Fruit fly (Drosophila melanogaster): ENCODE data around the gene JhI-21.
A peak's percentile ranks its signal among the peaks of the same experiment; 100 is the strongest.

The JhI-21 gene

DNA sequence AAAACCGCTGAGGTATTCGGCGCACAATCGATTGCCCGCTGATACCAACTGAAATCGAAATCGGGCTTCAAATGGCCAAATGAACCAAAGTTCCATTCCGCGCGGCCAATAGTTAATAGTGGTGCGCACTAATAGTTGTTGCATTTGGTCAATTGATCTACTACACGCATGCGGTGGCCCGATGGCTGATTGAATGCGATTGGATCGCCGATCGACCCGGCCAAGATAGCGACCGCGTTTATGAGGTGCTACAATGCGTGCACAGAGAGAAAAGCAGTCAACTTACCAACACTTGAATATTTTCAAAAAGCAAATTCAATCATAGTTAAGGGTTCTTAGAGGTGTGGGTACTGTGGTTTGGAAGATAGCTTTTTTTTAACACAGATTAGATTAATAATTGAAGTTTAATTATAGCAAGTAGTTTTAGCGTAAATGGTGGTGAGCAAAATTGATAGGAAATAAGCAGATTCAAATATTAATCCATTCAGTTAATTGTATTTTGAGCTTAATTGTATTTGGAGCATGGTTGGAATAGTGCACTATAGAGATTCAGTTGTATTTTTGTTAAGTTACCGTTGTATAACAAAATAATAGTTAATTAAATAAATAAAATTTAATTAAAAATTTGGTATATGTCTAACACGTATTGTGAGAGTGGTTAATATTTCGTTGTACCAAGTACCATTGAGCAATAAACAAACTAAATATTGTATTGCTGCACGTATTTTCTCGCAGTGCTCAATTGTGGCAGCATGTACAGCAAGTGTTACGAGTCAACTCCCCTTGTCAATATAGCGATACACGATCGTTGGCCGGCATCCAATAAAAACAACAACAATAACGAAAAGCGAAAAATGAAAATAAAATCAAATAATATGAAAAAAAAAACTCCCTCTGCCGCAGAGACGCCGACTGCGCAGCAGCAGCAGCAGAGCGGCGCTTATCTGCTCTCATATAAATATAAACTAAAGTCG, 29.1 kb downstream of the JhI-21 start (continued):
- TF ChIP-seq Ets65A (GFP tag): peak; percentile 95
- no peak for TF ChIP-seq CG15696 (tag; optimal IDR thresholded peaks at IDR 0.05)
- no peak for TF ChIP-seq maf-S (GFP tag; optimal IDR thresholded peaks at IDR 0.05)
- peak; percentile 53 for TF ChIP-seq odd (GFP tag; optimal IDR thresholded peaks at IDR 0.05)
- peak; percentile 1 for TF ChIP-seq CG13894 (tag; optimal IDR thresholded peaks at IDR 0.05)
- peak in 1 of 3 experiments; percentile 75 for TF ChIP-seq lola (GFP tag; optimal IDR thresholded peaks at IDR 0.05)
- TF ChIP-seq tap (tag; optimal IDR thresholded peaks at IDR 0.05): no peak
- TF ChIP-seq CG6272 (GFP tag; IDR thresholded peaks at IDR 0.05): peak; percentile 24; the same call in 1 of the 2 replicates
- peak; percentile 47 for TF ChIP-seq unpg (GFP tag; optimal IDR thresholded peaks at IDR 0.05)
- TF ChIP-seq CG1529 (GFP tag; optimal IDR thresholded peaks at IDR 0.05): peak; percentile 27
- TF ChIP-seq sens (GFP tag): peak; percentile 68
- TF ChIP-seq CG6683 (GFP tag; optimal IDR thresholded peaks at IDR 0.05): no peak
- TF ChIP-seq HLHmδ (GFP tag; optimal IDR thresholded peaks at IDR 0.05): no peak
- no peak for TF ChIP-seq CG12942 (GFP tag; optimal IDR thresholded peaks at IDR 0.05)
- TF ChIP-seq crc (GFP tag; optimal IDR thresholded peaks at IDR 0.05): no peak
- no peak; the same call in 1 of the 2 replicates for TF ChIP-seq unc-4 (GFP tag; IDR thresholded peaks at IDR 0.05; ENCODE audit: partially characterized antibody)
- TF ChIP-seq Xbp1 (GFP tag; optimal IDR thresholded peaks at IDR 0.05): peak; percentile 61
- peak; percentile 31 for TF ChIP-seq CHES-1-like (GFP tag; optimal IDR thresholded peaks at IDR 0.05)
- TF ChIP-seq CG10366 (GFP tag; IDR thresholded peaks at IDR 0.05): peak; percentile 25; the same call in 1 of the 2 replicates
- no peak for TF ChIP-seq nau (GFP tag; optimal IDR thresholded peaks at IDR 0.05)
- peak; percentile 3 for TF ChIP-seq Asciz (GFP tag; optimal IDR thresholded peaks at IDR 0.05)
- no peak for TF ChIP-seq otp (GFP tag; IDR thresholded peaks at IDR 0.05)
- TF ChIP-seq Sox100B (GFP tag; optimal IDR thresholded peaks at IDR 0.05): peak; percentile 78
- TF ChIP-seq CG8089 (GFP tag; optimal IDR thresholded peaks at IDR 0.05): no peak
- TF ChIP-seq Nf-YB (GFP tag; optimal IDR thresholded peaks at IDR 0.05): peak; percentile 44
- TF ChIP-seq CG16863 (GFP tag; optimal IDR thresholded peaks at IDR 0.05): peak; percentile 15
- no peak for TF ChIP-seq fru (optimal IDR thresholded peaks at IDR 0.05)
- TF ChIP-seq CG32532 (GFP tag; IDR thresholded peaks at IDR 0.05): peak; percentile 53
- no peak for TF ChIP-seq cas (GFP tag; IDR thresholded peaks at IDR 0.05)
- no peak for TF ChIP-seq caup (GFP tag; optimal IDR thresholded peaks at IDR 0.05; ENCODE audit: severe bottlenecking)
- TF ChIP-seq Hsf (GFP tag; optimal IDR thresholded peaks at IDR 0.05): peak; percentile 52
- peak; percentile 8 for TF ChIP-seq Lhr (GFP tag; optimal IDR thresholded peaks at IDR 0.05)
- TF ChIP-seq zen (tag; optimal IDR thresholded peaks at IDR 0.05): peak; percentile 3
- TF ChIP-seq peb (GFP tag; IDR thresholded peaks at IDR 0.05): no peak
- TF ChIP-seq lbe (GFP tag; optimal IDR thresholded peaks at IDR 0.05): peak; percentile 24
- no peak for TF ChIP-seq CG9797 (GFP tag; optimal IDR thresholded peaks at IDR 0.05)
- no peak for TF ChIP-seq lov (optimal IDR thresholded peaks at IDR 0.05)
- 0 out of 3 replicates have a peak, but pooled peaks have one; percentile 14 for TF ChIP-seq lov (GFP tag; IDR thresholded peaks at IDR 0.05)
- no peak for TF ChIP-seq disco-r (GFP tag; optimal IDR thresholded peaks at IDR 0.05)
- peak; percentile 42; the same call in 1 of the 3 replicates for TF ChIP-seq CG6175 (GFP tag; IDR thresholded peaks at IDR 0.05)
- TF ChIP-seq mld (GFP tag; IDR thresholded peaks at IDR 0.05; ENCODE audit: partially characterized antibody): no peak
- peak; percentile 62 for TF ChIP-seq CG14441 (GFP tag; IDR thresholded peaks at IDR 0.05)
- peak; percentile 52 for TF ChIP-seq Nf-YC (tag; optimal IDR thresholded peaks at IDR 0.05)
- TF ChIP-seq ewg (GFP tag; optimal IDR thresholded peaks at IDR 0.05): peak; percentile 44
- peak; percentile 28 for TF ChIP-seq CG3163 (GFP tag; optimal IDR thresholded peaks at IDR 0.05)
- no peak for TF ChIP-seq Ada2b (GFP tag; IDR thresholded peaks at IDR 0.05)
- no peak for TF ChIP-seq pan (optimal IDR thresholded peaks at IDR 0.05)
- TF ChIP-seq pan (GFP tag; optimal IDR thresholded peaks at IDR 0.05 in 1 of 2, IDR thresholded peaks at IDR 0.05 in 1 of 2): peak in 1 of 2 experiments; percentile 43
- no peak for TF ChIP-seq eve (GFP tag; optimal IDR thresholded peaks at IDR 0.05)
